Fruit fly (Drosophila melanogaster): Measurements from ENCODE around the gene Wdfy2.

Wdfy2 gene

dm6 chr2L:10395642-10396487 lies 27.2 kb upstream of the Wdfy2 start, which contains the start of gene Mdh1:
Gene Mdh1 (minus strand): TSS chr2L:10396332.
- no peak for TF ChIP-seq noc (tag; optimal IDR thresholded peaks at IDR 0.05)

dm6 chr2L:10396488-10396824 lies 26.6 kb upstream of the Wdfy2 start, which contains the start of gene Cnot4:
Gene Cnot4 (plus strand): TSS chr2L:10396716.
- TF ChIP-seq noc (tag; optimal IDR thresholded peaks at IDR 0.05) = no peak

- no peak for TF ChIP-seq noc (tag; optimal IDR thresholded peaks at IDR 0.05)
Observed at dm6 chr2L:10396877-10397587, 26.1 kb upstream of the Wdfy2 start.

- no peak for TF ChIP-seq noc (tag; optimal IDR thresholded peaks at IDR 0.05)
Observed at dm6 chr2L:10403803-10404315, 19.2 kb upstream of the Wdfy2 start.

dm6 chr2L:10405008-10405654 lies 18.0 kb upstream of the Wdfy2 start, which contains the start of the genes CG17768, LSm-4 and Ir31a:
Gene CG17768 (minus strand): TSS chr2L:10405203.
Gene LSm-4 (minus strand): TSS chr2L:10405203.
Gene Ir31a (plus strand): TSS chr2L:10405565.
- no peak for TF ChIP-seq noc (tag; optimal IDR thresholded peaks at IDR 0.05)

dm6 chr2L:10408122-10408576 lies 14.9 kb upstream of the Wdfy2 start, which contains the start of the genes Ip259 and RpS27A:
Gene Ip259 (plus strand): TSS chr2L:10408352.
Gene RpS27A (plus strand): TSS chr2L:10408352.
- TF ChIP-seq noc (tag; optimal IDR thresholded peaks at IDR 0.05) = no peak

- TF ChIP-seq noc (tag; optimal IDR thresholded peaks at IDR 0.05) = no peak
Observed at dm6 chr2L:10413251-10414127, 9.6 kb upstream of the Wdfy2 start, which contains the start of the genes CG5355 and Klp31E. Gene CG5355 (minus strand): TSS chr2L:10413463. Gene Klp31E (plus strand): TSS chr2L:10414017.

- no peak for TF ChIP-seq noc (tag; optimal IDR thresholded peaks at IDR 0.05)
Observed at dm6 chr2L:10418981-10419380, 4.1 kb upstream of the Wdfy2 start, which contains the start of gene RfC3. Gene RfC3 (plus strand): TSS chr2L:10419190.

- TF ChIP-seq noc (tag; optimal IDR thresholded peaks at IDR 0.05) = no peak
Observed at dm6 chr2L:10425599-10425998, 2.5 kb downstream of the Wdfy2 start.

- no peak for TF ChIP-seq noc (tag; optimal IDR thresholded peaks at IDR 0.05)
Observed at dm6 chr2L:10426534-10427048, 3.5 kb downstream of the Wdfy2 start, which contains the start of the genes SmB and KdelR. Gene SmB (minus strand): TSS chr2L:10426627. Gene KdelR (plus strand): TSS chr2L:10426887.

dm6 chr2L:10428528-10428927 lies 5.4 kb downstream of the Wdfy2 start, which contains the start of gene CG5188:
Gene CG5188 (plus strand): TSS chr2L:10428829.
- TF ChIP-seq noc (tag; optimal IDR thresholded peaks at IDR 0.05) = peak; percentile 8

dm6 chr2L:10430802-10431476 lies 7.8 kb downstream of the Wdfy2 start, which contains the start of the genes Bug22 and TfIIB:
Gene Bug22 (minus strand): TSS chr2L:10430918.
Gene TfIIB (plus strand): TSS chr2L:10431338.
- no peak for TF ChIP-seq noc (tag; optimal IDR thresholded peaks at IDR 0.05)

dm6 chr2L:10435606-10436160 lies 12.6 kb downstream of the Wdfy2 start, which contains the start of the genes TBC1D16 and holn1:
Gene TBC1D16 (minus strand): TSS chr2L:10435656.
Gene holn1 (plus strand): TSS chr2L:10435995.
- TF ChIP-seq noc (tag; optimal IDR thresholded peaks at IDR 0.05) = no peak
